Worm (Caenorhabditis elegans) whole organism, L4 larva: Measurements from ENCODE around the gene Y55F3AM.13.

Experiments used
- daf-12 ChIP-seq: fragments of 150-350 bp; optimal IDR thresholded peaks from 2 replicates; lab custom pipeline; 2014; ENCODE audit warnings: missing biosample characterization, missing genetic modification reagents, missing genetic modification characterization
- dve-1 ChIP-seq: sonication (generic microtip); optimal IDR thresholded peaks from 2 replicates; lab custom pipeline; 2017; ENCODE audit warnings: antibody characterized with exemption, mild to moderate bottlenecking, missing genetic modification characterization, missing compliant biosample characterization; ENCODE audit not compliant: insufficient read depth
- egl-27 ChIP-seq: sonication (generic microtip); optimal IDR thresholded peaks from 3 replicates; lab custom pipeline; 2017; ENCODE audit warnings: missing biosample characterization, missing genetic modification reagents, missing genetic modification characterization
- nhr-237 ChIP-seq: sonication (generic microtip); optimal IDR thresholded peaks from 2 replicates; lab custom pipeline; 2017; ENCODE audit warnings: missing biosample characterization, missing genetic modification characterization
- unc-39 ChIP-seq: sonication (generic microtip); optimal IDR thresholded peaks from 2 replicates; lab custom pipeline; 2017; ENCODE audit warnings: missing biosample characterization, missing genetic modification characterization
- ztf-11 ChIP-seq: fragments of 150-350 bp; optimal IDR thresholded peaks from 2 replicates; lab custom pipeline; 2014; ENCODE audit warnings: missing biosample characterization, missing genetic modification characterization

ce11 chrIV:1038516-1038915 is 17.6 kb downstream of the Y55F3AM.13 start:
- no peak for TF ChIP-seq unc-39 (tag; lab: Kevin White, UChicago)
- no peak for TF ChIP-seq dve-1 (tag; lab: Kevin White, UChicago)
- TF ChIP-seq ztf-11 (tag; lab: Kevin White, UChicago) = no peak
- TF ChIP-seq daf-12 (tag; lab: Kevin White, UChicago) = no peak
- TF ChIP-seq egl-27 = no peak
- no peak for TF ChIP-seq nhr-237 (tag; lab: Kevin White, UChicago)
